Worm (Caenorhabditis elegans) whole organism, L4/young adult: Measurements from ENCODE around the gene prx-14.
"Not testable (repeated sequence)": the region's sequence is repeated elsewhere in the genome, so short reads cannot be mapped to it uniquely, and the experiment has no call there.

Source experiments
- W03F9.2 ChIP-seq: fragments of 150-350 bp; optimal IDR thresholded peaks from 2 replicates; lab custom pipeline; 2014; ENCODE audit warnings: missing biosample characterization, missing genetic modification characterization
- dao-5 ChIP-seq: sonication (generic microtip); optimal IDR thresholded peaks from 2 replicates; lab custom pipeline; 2016; ENCODE audit warnings: missing genotype, missing genetic modification characterization, moderate library complexity, missing compliant biosample characterization
- him-1 ChIP-seq: sonication (generic microtip); optimal IDR thresholded peaks from 2 replicates; lab custom pipeline; 2016; ENCODE audit warnings: missing genotype, missing genetic modification reagents, missing genetic modification characterization, missing compliant biosample characterization

DNA sequence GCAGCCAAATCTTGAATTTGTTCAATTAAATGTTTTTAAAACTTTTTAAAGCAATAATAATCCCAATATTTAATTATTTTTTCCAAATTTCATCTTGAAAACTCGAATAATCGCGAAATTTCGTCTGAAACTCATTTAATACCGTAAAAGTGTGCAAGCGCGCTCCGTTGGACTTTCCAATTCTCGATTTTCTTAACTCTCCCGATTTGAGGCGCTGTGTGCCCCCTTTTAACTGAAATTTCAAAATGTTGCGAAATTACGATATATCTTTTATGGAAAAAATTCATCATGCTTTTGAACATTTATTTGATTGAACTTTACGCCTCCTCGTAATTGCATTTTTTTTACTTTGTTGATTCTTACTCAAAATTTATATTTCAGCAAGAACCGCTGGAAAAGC is 19.5 kb downstream of the prx-14 start, which contains the start of gene R07H5.11:
- not testable (repeated sequence) for TF ChIP-seq him-1, W03F9.2, dao-5 (tag; lab: Kevin White, UChicago)
